Worm (Caenorhabditis elegans) whole organism, young adult: ENCODE measurements around the gene Y39G8B.10.

ENCODE experiments used
- B0019.2 ChIP-seq: fragments of 200-800 bp; sonication (Bioruptor generic); conservative IDR thresholded peaks from 2 replicates; pipeline ENCODE4 v1.3.6; 2022; ENCODE audit warnings: missing genetic modification reagents, missing genetic modification characterization, missing compliant biosample characterization
- B0261.1 ChIP-seq: sonication (generic microtip); optimal IDR thresholded peaks from 2 replicates; lab custom pipeline; 2016; ENCODE audit warnings: mild to moderate bottlenecking, missing genetic modification characterization, moderate library complexity, missing compliant biosample characterization
- B0336.3 ChIP-seq: fragments of 200-800 bp; sonication (Bioruptor generic); IDR thresholded peaks from 2 replicates; pipeline ENCODE4 v1.3.6; 2022; ENCODE audit warnings: missing genetic modification characterization, missing compliant biosample characterization
- C06A6.2 ChIP-seq: fragments of 200-800 bp; sonication (Bioruptor generic); conservative IDR thresholded peaks from 2 replicates; pipeline ENCODE4 v1.3.6; 2022; ENCODE audit warnings: missing genetic modification characterization, missing compliant biosample characterization
- C17E4.6 ChIP-seq: fragments of 200-800 bp; sonication (Bioruptor generic); IDR thresholded peaks from 2 replicates; pipeline ENCODE4 v1.3.6; 2022; ENCODE audit warnings: missing genetic modification reagents, missing genetic modification characterization, missing compliant biosample characterization
- F22D6.2 ChIP-seq: sonication (generic microtip); optimal IDR thresholded peaks from 2 replicates; lab custom pipeline; 2016; ENCODE audit warnings: mild to moderate bottlenecking, missing genetic modification characterization, missing compliant biosample characterization
- F23B12.7 ChIP-seq: sonication (generic microtip); optimal IDR thresholded peaks from 2 replicates; lab custom pipeline; 2017; ENCODE audit warnings: missing genetic modification characterization, mild to moderate bottlenecking, missing compliant biosample characterization, antibody characterized with exemption, moderate library complexity; ENCODE audit not compliant: insufficient read depth
- F37B4.10 ChIP-seq: fragments of 200-800 bp; sonication (Bioruptor generic); IDR thresholded peaks from 2 replicates; pipeline ENCODE4 v1.3.6; 2022; ENCODE audit warnings: missing genetic modification characterization, missing compliant biosample characterization
- F52B5.7 ChIP-seq: sonication (generic microtip); optimal IDR thresholded peaks from 2 replicates; lab custom pipeline; 2016; ENCODE audit warnings: mild to moderate bottlenecking, missing genetic modification characterization, missing compliant biosample characterization
- Y67H2A.10 ChIP-seq: fragments of 200-800 bp; sonication (Bioruptor generic); conservative IDR thresholded peaks from 2 replicates; pipeline ENCODE4 v1.3.6; 2022; ENCODE audit warnings: missing genetic modification reagents, missing genetic modification characterization, missing compliant biosample characterization
- ceh-100 ChIP-seq: fragments of 200-800 bp; sonication (Bioruptor generic); IDR thresholded peaks from 2 replicates; pipeline ENCODE4 v1.3.6; 2022; ENCODE audit warnings: missing genetic modification reagents, missing genetic modification characterization, missing compliant biosample characterization
- ceh-91 ChIP-seq: fragments of 200-800 bp; sonication (Bioruptor generic); IDR thresholded peaks from 2 replicates; pipeline ENCODE4 v1.3.6; 2022; ENCODE audit warnings: missing genetic modification reagents, missing genetic modification characterization, missing compliant biosample characterization
- egl-44 ChIP-seq: fragments of 200-800 bp; sonication (Bioruptor generic); IDR thresholded peaks from 2 replicates; pipeline ENCODE4 v1.3.6; 2022; ENCODE audit warnings: missing genetic modification reagents, missing genetic modification characterization, missing compliant biosample characterization
- egrh-3 ChIP-seq: fragments of 200-800 bp; sonication (Bioruptor generic); IDR thresholded peaks from 2 replicates; pipeline ENCODE4 v1.3.6; 2022; ENCODE audit warnings: missing genetic modification reagents, missing genetic modification characterization, missing compliant biosample characterization
- him-1 ChIP-seq: sonication (generic microtip); optimal IDR thresholded peaks from 2 replicates; lab custom pipeline; 2016; ENCODE audit warnings: missing genotype, missing genetic modification reagents, missing genetic modification characterization, missing compliant biosample characterization
- hlh-12 ChIP-seq: sonication (generic microtip); optimal IDR thresholded peaks from 2 replicates; lab custom pipeline; 2016; ENCODE audit warnings: missing genetic modification characterization, missing compliant biosample characterization
- hlh-26 ChIP-seq: fragments of 200-800 bp; sonication (Bioruptor generic); conservative IDR thresholded peaks from 2 replicates; pipeline ENCODE4 v1.3.6; 2022; ENCODE audit warnings: missing genetic modification reagents, missing genetic modification characterization, missing compliant biosample characterization
- let-607 ChIP-seq, 2 experiments: fragments of 200-800 bp in 1 of 2; sonication (Bioruptor generic) in 1 of 2; sonication (generic microtip) in 1 of 2; optimal IDR thresholded peaks; 2 replicates each; lab custom pipeline; 2016 to 2018; ENCODE audit warnings: mild to moderate bottlenecking in 2 of 2, missing compliant biosample characterization in 2 of 2, missing genetic modification characterization in 2 of 2, moderate library complexity in 2 of 2, missing genotype in 1 of 2
- lin-54 ChIP-seq: fragments of 200-800 bp; sonication (Bioruptor generic); optimal IDR thresholded peaks from 2 replicates; lab custom pipeline; 2018; ENCODE audit warnings: mild to moderate bottlenecking, missing genetic modification characterization, missing compliant biosample characterization
- lir-1 ChIP-seq: fragments of 200-800 bp; sonication (Bioruptor generic); conservative IDR thresholded peaks from 2 replicates; pipeline ENCODE4 v1.3.6; 2022; ENCODE audit warnings: missing genetic modification reagents, missing genetic modification characterization, missing compliant biosample characterization
- lsy-27 ChIP-seq: sonication (generic microtip); optimal IDR thresholded peaks from 2 replicates; lab custom pipeline; 2017; ENCODE audit warnings: missing genetic modification characterization, mild to moderate bottlenecking, missing compliant biosample characterization, antibody characterized with exemption, missing genotype, borderline replicate concordance; ENCODE audit not compliant: insufficient read depth
- madf-6 ChIP-seq: fragments of 200-800 bp; sonication (Bioruptor generic); IDR thresholded peaks from 2 replicates; pipeline ENCODE4 v1.3.6; 2022; ENCODE audit warnings: missing genetic modification reagents, missing genetic modification characterization, missing compliant biosample characterization
- madf-8 ChIP-seq: fragments of 200-800 bp; sonication (Bioruptor generic); conservative IDR thresholded peaks from 2 replicates; pipeline ENCODE4 v1.3.6; 2022; ENCODE audit warnings: missing genetic modification reagents, missing genetic modification characterization, missing compliant biosample characterization
- mcd-1 ChIP-seq: fragments of 200-800 bp; sonication (Bioruptor generic); IDR thresholded peaks from 2 replicates; pipeline ENCODE4 v1.3.6; 2022; ENCODE audit warnings: missing genetic modification reagents, missing genetic modification characterization, missing compliant biosample characterization
- mes-4 ChIP-seq: sonication (generic microtip); optimal IDR thresholded peaks from 2 replicates; lab custom pipeline; 2016; ENCODE audit warnings: missing genotype, missing genetic modification characterization, missing compliant biosample characterization
- nfyb-1 ChIP-seq: fragments of 200-800 bp; sonication (Bioruptor generic); IDR thresholded peaks from 2 replicates; pipeline ENCODE4 v1.3.6; 2022; ENCODE audit warnings: missing genetic modification reagents, missing genetic modification characterization, missing compliant biosample characterization
- nhr-80 ChIP-seq: sonication (generic microtip); optimal IDR thresholded peaks from 2 replicates; lab custom pipeline; 2016; ENCODE audit warnings: missing genetic modification characterization, missing compliant biosample characterization
- pbrm-1 ChIP-seq: fragments of 200-800 bp; sonication (Bioruptor generic); IDR thresholded peaks from 2 replicates; pipeline ENCODE4 v1.3.6; 2022; ENCODE audit warnings: missing genetic modification reagents, missing genetic modification characterization, missing compliant biosample characterization
- pha-4 ChIP-seq: fragments of 150-350 bp; sonication (generic microtip); optimal IDR thresholded peaks from 2 replicates; lab custom pipeline; 2014; ENCODE audit warnings: missing biosample characterization, missing genetic modification reagents, missing genetic modification characterization
- rcor-1 ChIP-seq: fragments of 200-800 bp; sonication (Bioruptor generic); IDR thresholded peaks from 2 replicates; pipeline ENCODE4 v1.3.6; 2022; ENCODE audit warnings: missing genetic modification reagents, missing genetic modification characterization, missing compliant biosample characterization
- repo-1 ChIP-seq: sonication (generic microtip); optimal IDR thresholded peaks from 2 replicates; lab custom pipeline; 2017; ENCODE audit warnings: mild to moderate bottlenecking, missing genetic modification characterization, missing compliant biosample characterization
- sea-2 ChIP-seq: fragments of 200-800 bp; sonication (Bioruptor generic); IDR thresholded peaks from 2 replicates; pipeline ENCODE4 v1.3.6; 2022; ENCODE audit warnings: missing genetic modification characterization, missing compliant biosample characterization
- snpc-1.1 ChIP-seq: sonication (generic microtip); optimal IDR thresholded peaks from 2 replicates; lab custom pipeline; 2017; ENCODE audit warnings: missing genetic modification characterization, mild to moderate bottlenecking, missing compliant biosample characterization, antibody characterized with exemption, moderate library complexity, missing genotype, missing genetic modification reagents; ENCODE audit not compliant: insufficient read depth
- snpc-4 ChIP-seq, 5 experiments: fragments of 150-350 bp in 1 of 5; sonication (generic microtip) in 4 of 5; optimal IDR thresholded peaks; 2 replicates each; lab custom pipeline; 2014 to 2018; ENCODE audit warnings: missing genetic modification characterization in 5 of 5, missing biosample characterization in 3 of 5, antibody characterized with exemption in 2 of 5, mild to moderate bottlenecking in 2 of 5, missing compliant biosample characterization in 2 of 5, missing genotype in 2 of 5, moderate library complexity in 2 of 5, missing genetic modification reagents in 1 of 5
- somi-1 ChIP-seq: fragments of 200-800 bp; sonication (Bioruptor generic); optimal IDR thresholded peaks from 2 replicates; lab custom pipeline; 2018; ENCODE audit warnings: mild to moderate bottlenecking, missing genetic modification characterization, missing compliant biosample characterization
- tbx-9 ChIP-seq: sonication (generic microtip); optimal IDR thresholded peaks from 2 replicates; lab custom pipeline; 2016; ENCODE audit warnings: borderline replicate concordance, missing genetic modification characterization, inconsistent platforms, missing compliant biosample characterization
- unc-62 ChIP-seq: fragments of 150-350 bp; optimal IDR thresholded peaks from 2 replicates; lab custom pipeline; 2014; ENCODE audit warnings: missing biosample characterization, missing genetic modification reagents, missing genetic modification characterization
- zfh-2 ChIP-seq: fragments of 200-800 bp; sonication (Bioruptor generic); conservative IDR thresholded peaks from 2 replicates; pipeline ENCODE4 v1.3.6; 2022; ENCODE audit warnings: missing genetic modification reagents, missing genetic modification characterization, missing compliant biosample characterization
- ztf-22 ChIP-seq: fragments of 200-800 bp; sonication (Bioruptor generic); optimal IDR thresholded peaks from 2 replicates; lab custom pipeline; 2018; ENCODE audit warnings: mild to moderate bottlenecking, missing genetic modification characterization, moderate library complexity, missing compliant biosample characterization

The Y39G8B.10 gene

DNA sequence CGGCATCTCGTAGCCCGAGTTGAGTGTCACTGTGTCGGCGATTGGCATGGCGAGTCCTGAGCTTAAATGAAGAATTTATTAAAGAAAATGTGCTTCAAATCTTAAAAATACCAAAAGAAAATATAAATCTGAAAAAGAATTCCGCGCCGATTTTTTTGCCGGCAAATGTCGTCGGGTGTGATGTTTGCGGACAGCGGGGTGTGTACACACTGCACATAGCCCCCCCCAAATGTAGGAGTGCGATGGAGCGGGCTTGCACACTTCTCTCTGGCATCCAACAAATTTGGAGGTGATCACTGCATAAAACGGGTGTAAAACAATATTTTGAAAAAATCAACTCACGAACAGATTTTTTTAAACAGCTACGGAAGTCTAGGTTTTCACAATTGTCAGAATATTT is 6.8 kb downstream of the Y39G8B.10 start, which contains the start of gene Y39G8B.2 (continued):
- TF ChIP-seq ztf-22 (GFP tag; lab: Kevin White, UChicago), result no peak
- TF ChIP-seq madf-6 (GFP tag; lab: Robert Waterston, UW), result no peak
- peak; percentile 76; the same call in 1 of the 2 replicates for TF ChIP-seq pbrm-1 (GFP tag; lab: Robert Waterston, UW)
- peak; percentile 60 for TF ChIP-seq pha-4 (tag; lab: Kevin White, UChicago)
- TF ChIP-seq nfyb-1, result peak; percentile 69
- no peak for TF ChIP-seq mes-4
- peak; percentile 74 for TF ChIP-seq nhr-80
- no peak for TF ChIP-seq lir-1 (GFP tag; lab: Robert Waterston, UW)
- TF ChIP-seq F23B12.7, result peak; percentile 30
- no peak for TF ChIP-seq F22D6.2
- no peak for TF ChIP-seq him-1 (tag; lab: Kevin White, UChicago)
- peak; percentile 63 for TF ChIP-seq ceh-100 (GFP tag; lab: Robert Waterston, UW)
- no peak for TF ChIP-seq snpc-4 (GFP tag; optimal IDR thresholded peaks at IDR 0.05; lab: Kevin White, UChicago)
- TF ChIP-seq snpc-4 (tag; optimal IDR thresholded peaks at IDR 0.05; lab: Kevin White, UChicago), result peak in 1 of 4 experiments; percentile 74

DNA sequence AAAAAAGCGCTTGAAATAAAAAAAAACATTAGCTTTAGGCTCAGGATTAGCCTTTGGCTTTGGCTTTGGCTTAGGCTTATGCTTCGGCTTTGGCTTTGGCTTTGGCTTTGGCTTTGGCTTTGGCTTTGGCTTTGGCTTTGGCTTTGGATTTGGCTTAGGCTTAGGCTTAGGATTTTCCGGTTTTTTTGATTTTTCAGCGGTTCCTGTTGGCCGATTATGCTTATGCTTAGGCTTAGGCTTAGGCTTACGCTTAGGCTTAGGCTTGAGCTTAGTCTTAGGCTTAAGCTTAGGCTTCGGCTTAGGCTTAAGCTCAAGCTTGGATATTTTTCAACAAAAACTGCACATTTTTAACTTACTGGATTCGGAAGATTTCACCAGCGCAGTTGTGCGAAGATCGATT is 8.8 kb downstream of the Y39G8B.10 start:
- TF ChIP-seq hlh-26 (GFP tag; lab: Robert Waterston, UW) (no peak), F52B5.7 (no peak), hlh-12 (tag; lab: Kevin White, UChicago) (no peak)

DNA sequence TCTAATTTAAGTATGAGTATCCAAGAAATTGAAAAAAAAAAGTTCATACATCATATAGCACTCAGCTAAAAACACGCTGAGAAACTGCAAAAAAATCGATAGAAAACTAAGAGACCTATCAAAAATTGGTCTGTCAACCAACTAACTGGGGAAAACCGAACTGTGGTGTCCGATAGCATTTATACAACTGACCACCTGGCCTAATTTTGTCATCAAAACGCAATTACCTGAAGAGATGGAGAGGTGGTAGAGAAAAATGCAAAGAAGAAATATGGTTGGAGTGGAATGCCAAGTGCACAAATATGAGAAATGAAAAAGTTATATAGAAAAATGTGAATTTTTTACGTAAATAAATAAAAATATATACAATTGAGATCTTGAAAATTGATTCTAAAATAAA is 9.4 kb downstream of the Y39G8B.10 start, which contains the start of gene Y39G8B.1:
Gene Y39G8B.1 (minus strand): TSS at position 299 of the 400 bp plus-strand sequence.
- TF ChIP-seq mcd-1, result no peak
- no peak for TF ChIP-seq Y67H2A.10 (GFP tag; lab: Robert Waterston, UW)
- TF ChIP-seq tbx-9, result no peak
- TF ChIP-seq sea-2 (GFP tag; lab: Robert Waterston, UW), result no peak
- TF ChIP-seq egrh-3 (GFP tag; lab: Robert Waterston, UW), result no peak
- TF ChIP-seq snpc-4 (GFP tag; optimal IDR thresholded peaks at IDR 0.05; lab: Kevin White, UChicago), result no peak
- TF ChIP-seq snpc-4 (tag; optimal IDR thresholded peaks at IDR 0.05; lab: Kevin White, UChicago), result peak in 1 of 4 experiments; percentile 8
- peak; percentile 52 to 64 for TF ChIP-seq let-607 (tag; optimal IDR thresholded peaks at IDR 0.05; lab: Kevin White, UChicago)
- no peak for TF ChIP-seq egl-44 (GFP tag; lab: Robert Waterston, UW)
- TF ChIP-seq nhr-80, result peak; percentile 55
- no peak for TF ChIP-seq C06A6.2 (GFP tag; lab: Robert Waterston, UW)
- TF ChIP-seq B0336.3 (GFP tag; lab: Robert Waterston, UW), result no peak

DNA sequence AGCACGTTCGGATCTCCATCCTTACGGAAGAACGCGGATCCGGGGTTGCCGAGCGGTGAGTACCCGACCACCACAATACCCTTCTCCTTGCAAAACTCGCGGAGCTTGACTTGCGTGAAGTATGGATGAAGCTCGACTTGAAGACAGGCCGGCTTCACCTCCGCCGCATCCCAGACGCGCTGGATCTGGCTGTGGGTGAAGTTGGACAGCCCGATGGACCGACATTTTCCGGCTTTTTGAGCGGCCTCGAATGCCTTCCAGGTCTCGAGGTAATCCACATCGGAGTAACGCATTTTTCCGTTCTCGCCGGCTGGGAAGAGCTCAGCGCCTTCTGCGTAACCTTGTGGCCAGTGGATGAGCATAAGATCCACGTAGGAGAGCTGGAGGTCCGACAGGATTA is 10.7 kb downstream of the Y39G8B.10 start:
- TF ChIP-seq madf-8 (GFP tag; lab: Robert Waterston, UW) (no peak), zfh-2 (GFP tag; lab: Robert Waterston, UW) (peak; percentile 55; the same call in 1 of the 2 replicates), F37B4.10 (GFP tag; lab: Robert Waterston, UW) (0 out of 2 replicates have a peak, but pooled peaks have one; percentile 84)

DNA sequence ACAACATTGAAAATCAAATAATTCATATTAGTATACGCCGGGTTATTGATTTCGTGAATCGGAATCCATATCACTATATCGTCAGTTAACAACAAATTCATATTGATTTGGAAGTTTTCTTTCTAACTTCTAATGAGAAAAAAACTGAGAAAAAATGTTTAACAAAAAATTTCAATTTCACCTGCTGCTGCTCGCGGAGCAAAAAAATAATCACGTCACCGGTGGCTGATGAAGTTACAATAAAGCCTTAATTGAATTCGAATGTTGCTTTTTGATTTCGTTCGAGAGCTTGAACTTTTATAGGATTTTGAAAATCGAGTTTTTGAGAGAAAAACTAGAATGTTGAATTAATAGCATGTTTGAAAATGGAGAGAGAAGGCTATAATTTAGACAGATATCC is 13.9 kb downstream of the Y39G8B.10 start, which contains the start of gene sre-43:
Gene sre-43 (minus strand): TSS at position 101 of the 400 bp plus-strand sequence.
- no peak for TF ChIP-seq lsy-27 (tag; lab: Kevin White, UChicago)
- no peak for TF ChIP-seq pbrm-1 (GFP tag; lab: Robert Waterston, UW)
- no peak for TF ChIP-seq lin-54 (GFP tag; lab: Kevin White, UChicago)
- TF ChIP-seq repo-1 (tag; lab: Kevin White, UChicago), result no peak
- no peak for TF ChIP-seq somi-1
- TF ChIP-seq B0261.1 (tag; lab: Kevin White, UChicago), result no peak
- no peak for TF ChIP-seq B0019.2
- no peak for TF ChIP-seq ceh-91 (GFP tag; lab: Robert Waterston, UW)
- no peak for TF ChIP-seq C17E4.6
- TF ChIP-seq egrh-3 (GFP tag; lab: Robert Waterston, UW), result no peak
- no peak for TF ChIP-seq F52B5.7
- no peak for TF ChIP-seq snpc-1.1 (tag; lab: Kevin White, UChicago)
- TF ChIP-seq unc-62 (GFP tag; lab: Kevin White, UChicago), result no peak
- TF ChIP-seq C06A6.2 (GFP tag; lab: Robert Waterston, UW), result no peak
- TF ChIP-seq rcor-1 (GFP tag; lab: Robert Waterston, UW), result no peak
